Worm (Caenorhabditis elegans): ENCODE results near the gene polq-1.

- no peak for TF ChIP-seq flt-1 (GFP tag; IDR thresholded peaks at IDR 0.05)
- no peak for TF ChIP-seq T22C8.4 (GFP tag; IDR thresholded peaks at IDR 0.05)
- TF ChIP-seq klf-2 (GFP tag; conservative IDR thresholded peaks at IDR 0.05): no peak
- TF ChIP-seq ztf-29 (GFP tag; IDR thresholded peaks at IDR 0.05): no peak
- TF ChIP-seq med-1 (GFP tag; optimal IDR thresholded peaks at IDR 0.05; ENCODE audit: insufficient read depth): no peak
- no peak for TF ChIP-seq ref-1 (GFP tag; conservative IDR thresholded peaks at IDR 0.05)
- no peak for TF ChIP-seq tab-1 (GFP tag; IDR thresholded peaks at IDR 0.05)
Measured at ce11 chrIII:5826895-5827437, 24.0 kb upstream of the polq-1 start.
